Worm (Caenorhabditis elegans) whole organism, L3 larva: ENCODE data around the gene T02G5.15.

Source experiments
- R02D3.7 ChIP-seq: fragments of 150-350 bp; optimal IDR thresholded peaks from 2 replicates; lab custom pipeline; 2014; ENCODE audit warnings: missing biosample characterization, missing genetic modification characterization
- ceh-16 ChIP-seq: sonication (generic microtip); optimal IDR thresholded peaks from 2 replicates; lab custom pipeline; 2017; ENCODE audit warnings: missing biosample characterization, missing genetic modification characterization
- ceh-28 ChIP-seq: fragments of 150-350 bp; optimal IDR thresholded peaks from 2 replicates; lab custom pipeline; 2014; ENCODE audit warnings: missing biosample characterization, missing genetic modification reagents, missing genetic modification characterization
- ceh-82 ChIP-seq: fragments of 150-350 bp; optimal IDR thresholded peaks from 2 replicates; lab custom pipeline; 2014; ENCODE audit warnings: missing biosample characterization, missing genetic modification characterization
- ceh-9 ChIP-seq: sonication (generic microtip); optimal IDR thresholded peaks from 2 replicates; lab custom pipeline; 2018; ENCODE audit warnings: missing biosample characterization, missing genetic modification characterization
- daf-12 ChIP-seq: fragments of 150-350 bp; optimal IDR thresholded peaks from 2 replicates; lab custom pipeline; 2014; ENCODE audit warnings: missing biosample characterization, missing genetic modification reagents, missing genetic modification characterization
- egl-27 ChIP-seq: sonication (generic microtip); optimal IDR thresholded peaks from 4 replicates; lab custom pipeline; 2017; ENCODE audit warnings: missing biosample characterization, missing genetic modification reagents, missing genetic modification characterization
- egl-5 ChIP-seq: fragments of 150-350 bp; optimal IDR thresholded peaks from 2 replicates; lab custom pipeline; 2017; ENCODE audit warnings: missing biosample characterization, missing genetic modification reagents, missing genetic modification characterization, inconsistent platforms
- elt-2 ChIP-seq: sonication (generic microtip); optimal IDR thresholded peaks from 2 replicates; lab custom pipeline; 2016; ENCODE audit warnings: missing genetic modification reagents, mild to moderate bottlenecking, missing genetic modification characterization, missing compliant biosample characterization
- elt-3 ChIP-seq, 3 experiments: fragments of 150-350 bp in 1 of 3; sonication (generic microtip) in 2 of 3; optimal IDR thresholded peaks; 2 replicates in 2 of 3; 4 replicates in 1 of 3; lab custom pipeline; 2014 to 2017; ENCODE audit warnings: missing biosample characterization in 3 of 3, missing genetic modification characterization in 3 of 3
- eor-1 ChIP-seq, 2 experiments: fragments of 150-350 bp; optimal IDR thresholded peaks; 2 replicates each; lab custom pipeline; 2014 to 2018; ENCODE audit warnings: missing biosample characterization in 2 of 2, missing genetic modification characterization in 2 of 2
- jun-1 ChIP-seq: fragments of 150-350 bp; optimal IDR thresholded peaks from 2 replicates; lab custom pipeline; 2014; ENCODE audit warnings: missing biosample characterization, missing genetic modification reagents, missing genetic modification characterization
- lin-15B ChIP-seq: fragments of 150-350 bp; optimal IDR thresholded peaks from 2 replicates; lab custom pipeline; 2014; ENCODE audit warnings: missing biosample characterization, missing genetic modification characterization
- lin-39 ChIP-seq: fragments of 150-350 bp; optimal IDR thresholded peaks from 2 replicates; lab custom pipeline; 2018; ENCODE audit warnings: missing biosample characterization, missing genetic modification reagents, missing genetic modification characterization
- mml-1 ChIP-seq: fragments of 150-350 bp; sonication (generic microtip); optimal IDR thresholded peaks from 3 replicates; lab custom pipeline; 2014; ENCODE audit warnings: missing biosample characterization, missing genetic modification characterization
- nfya-1 ChIP-seq: sonication (generic microtip); optimal IDR thresholded peaks from 2 replicates; lab custom pipeline; 2017; ENCODE audit warnings: missing genetic modification characterization, mild to moderate bottlenecking, missing compliant biosample characterization, antibody characterized with exemption, moderate library complexity; ENCODE audit not compliant: insufficient read depth
- nhr-11 ChIP-seq: fragments of 150-350 bp; optimal IDR thresholded peaks from 2 replicates; lab custom pipeline; 2014; ENCODE audit warnings: missing biosample characterization, missing genetic modification characterization
- nhr-23 ChIP-seq: fragments of 150-350 bp; optimal IDR thresholded peaks from 2 replicates; lab custom pipeline; 2014; ENCODE audit warnings: missing biosample characterization, missing genetic modification reagents, missing genetic modification characterization
- nhr-237 ChIP-seq: fragments of 150-350 bp; optimal IDR thresholded peaks from 2 replicates; lab custom pipeline; 2014; ENCODE audit warnings: missing biosample characterization, missing genetic modification characterization
- nhr-25 ChIP-seq: sonication (generic microtip); optimal IDR thresholded peaks from 2 replicates; lab custom pipeline; 2017; ENCODE audit warnings: missing biosample characterization, missing genetic modification characterization
- nhr-28 ChIP-seq: fragments of 150-350 bp; optimal IDR thresholded peaks from 2 replicates; lab custom pipeline; 2014; ENCODE audit warnings: missing biosample characterization, missing genetic modification characterization
- nhr-67 ChIP-seq: fragments of 150-350 bp; optimal IDR thresholded peaks from 2 replicates; lab custom pipeline; 2014; ENCODE audit warnings: missing biosample characterization, missing genetic modification characterization
- nhr-76 ChIP-seq: fragments of 150-350 bp; sonication (generic microtip); optimal IDR thresholded peaks from 5 replicates; lab custom pipeline; 2014; ENCODE audit warnings: missing biosample characterization, missing genetic modification characterization
- nhr-77 ChIP-seq: fragments of 150-350 bp; optimal IDR thresholded peaks from 2 replicates; lab custom pipeline; 2014; ENCODE audit warnings: missing biosample characterization, missing genetic modification characterization
- pha-4 ChIP-seq: fragments of 150-350 bp; optimal IDR thresholded peaks from 2 replicates; lab custom pipeline; 2014; ENCODE audit warnings: missing biosample characterization, missing genetic modification reagents, missing genetic modification characterization
- pqm-1 ChIP-seq: fragments of 150-350 bp; optimal IDR thresholded peaks from 2 replicates; lab custom pipeline; 2017; ENCODE audit warnings: missing biosample characterization, missing genetic modification characterization, inconsistent platforms
- sea-2 ChIP-seq: fragments of 150-350 bp; sonication (generic microtip); optimal IDR thresholded peaks from 4 replicates; lab custom pipeline; 2014; ENCODE audit warnings: missing biosample characterization, missing genetic modification reagents, missing genetic modification characterization
- skn-1 ChIP-seq: fragments of 150-350 bp; optimal IDR thresholded peaks from 2 replicates; lab custom pipeline; 2014; ENCODE audit warnings: missing biosample characterization, missing genetic modification characterization
- snpc-4 ChIP-seq: fragments of 150-350 bp; optimal IDR thresholded peaks from 2 replicates; lab custom pipeline; 2014; ENCODE audit warnings: missing biosample characterization, missing genetic modification characterization
- unc-39 ChIP-seq: sonication (generic microtip); optimal IDR thresholded peaks from 4 replicates; lab custom pipeline; 2017; ENCODE audit warnings: missing biosample characterization, missing genetic modification characterization
- unc-62 ChIP-seq: fragments of 150-350 bp; sonication (generic microtip); optimal IDR thresholded peaks from 4 replicates; lab custom pipeline; 2014; ENCODE audit warnings: missing biosample characterization, missing genetic modification reagents, missing genetic modification characterization
- ztf-11 ChIP-seq: fragments of 150-350 bp; optimal IDR thresholded peaks from 2 replicates; lab custom pipeline; 2014; ENCODE audit warnings: missing biosample characterization, missing genetic modification characterization
- ztf-4 ChIP-seq: fragments of 150-350 bp; optimal IDR thresholded peaks from 2 replicates; lab custom pipeline; 2014; ENCODE audit warnings: missing biosample characterization, missing genetic modification characterization

Gene T02G5.15

ce11 chrII:7072315-7072589 lies 11.9 kb upstream of the T02G5.15 start, which contains the start of gene kars-1:
Gene kars-1 (minus strand): TSS chrII:7072415.
- TF ChIP-seq R02D3.7 (tag; lab: Kevin White, UChicago) = no peak
- no peak for TF ChIP-seq ceh-82 (tag; lab: Kevin White, UChicago)
- TF ChIP-seq elt-3 (tag; optimal IDR thresholded peaks at IDR 0.05; lab: Kevin White, UChicago) = no peak
- TF ChIP-seq nhr-237 (tag; lab: Kevin White, UChicago) = no peak
- TF ChIP-seq pqm-1 (tag; lab: Kevin White, UChicago) = no peak
- no peak for TF ChIP-seq skn-1 (tag; lab: Kevin White, UChicago)

ce11 chrII:7072590-7073536 lies 11.3 kb upstream of the T02G5.15 start:
- TF ChIP-seq ceh-28 (no peak), egl-27 (tag; lab: Kevin White, UChicago) (no peak), eor-1 (tag; optimal IDR thresholded peaks at IDR 0.05; lab: Kevin White, UChicago) (no peak), ztf-11 (tag; lab: Kevin White, UChicago) (no peak), ceh-16 (tag; lab: Kevin White, UChicago) (no peak), elt-2 (tag; lab: Kevin White, UChicago) (peak; percentile 61), jun-1 (tag; lab: Kevin White, UChicago) (peak; percentile 1), R02D3.7 (tag; lab: Kevin White, UChicago) (no peak), mml-1 (tag; lab: Kevin White, UChicago) (no peak), pha-4 (tag; lab: Kevin White, UChicago) (no peak), lin-15B (tag; lab: Kevin White, UChicago) (peak; percentile 86), ceh-9 (tag; lab: Kevin White, UChicago) (no peak), sea-2 (GFP tag; lab: Kevin White, UChicago) (no peak), nfya-1 (tag; lab: Kevin White, UChicago) (peak; percentile 62), skn-1 (tag; lab: Kevin White, UChicago) (peak; percentile 58), lin-39 (no peak), unc-39 (tag; lab: Kevin White, UChicago) (no peak), nhr-77 (tag; lab: Kevin White, UChicago) (no peak), snpc-4 (tag; lab: Kevin White, UChicago) (no peak), nhr-25 (tag; lab: Kevin White, UChicago) (peak; percentile 39), nhr-23 (tag; lab: Kevin White, UChicago) (peak; percentile 59), ztf-4 (tag; lab: Kevin White, UChicago) (no peak), egl-5 (tag; lab: Kevin White, UChicago) (peak; percentile 76), unc-62 (GFP tag; lab: Kevin White, UChicago) (no peak), nhr-11 (tag; lab: Kevin White, UChicago) (peak; percentile 86), nhr-28 (tag; lab: Kevin White, UChicago) (no peak), nhr-76 (no peak), pqm-1 (tag; lab: Kevin White, UChicago) (peak; percentile 41), daf-12 (tag; lab: Kevin White, UChicago) (no peak), elt-3 (tag; optimal IDR thresholded peaks at IDR 0.05; lab: Kevin White, UChicago) (no peak)

- TF ChIP-seq mml-1 (tag; lab: Kevin White, UChicago) = no peak
- TF ChIP-seq nfya-1 (tag; lab: Kevin White, UChicago) = no peak
- TF ChIP-seq pqm-1 (tag; lab: Kevin White, UChicago) = no peak
- no peak for TF ChIP-seq skn-1 (tag; lab: Kevin White, UChicago)
- no peak for TF ChIP-seq nhr-67 (tag; lab: Kevin White, UChicago)
- TF ChIP-seq unc-39 (tag; lab: Kevin White, UChicago) = no peak
- TF ChIP-seq nhr-28 (tag; lab: Kevin White, UChicago) = no peak
- TF ChIP-seq pha-4 (tag; lab: Kevin White, UChicago) = no peak
- no peak for TF ChIP-seq nhr-76
- no peak for TF ChIP-seq elt-3 (tag; optimal IDR thresholded peaks at IDR 0.05; lab: Kevin White, UChicago)
- TF ChIP-seq egl-27 (tag; lab: Kevin White, UChicago) = no peak
- TF ChIP-seq ceh-16 (tag; lab: Kevin White, UChicago) = no peak
These were observed 10.6 kb upstream of the T02G5.15 start, which contains the start of gene kat-1 for ce11 chrII:7073537-7073913. Gene kat-1 (plus strand): TSS chrII:7073814.
